Fruit fly (Drosophila melanogaster) whole organism, wandering third instar larva: Measurements from ENCODE around the gene CG10286.

Source experiments
- HLH106 ChIP-seq: fragments of 200-800 bp; optimal IDR thresholded peaks from 3 replicates; lab custom pipeline; 2019; ENCODE audit warnings: missing biosample characterization, mild to moderate bottlenecking, missing genetic modification characterization, moderate library complexity
- Hr83 ChIP-seq: fragments of 200-300 bp; sonication (Bioruptor generic); optimal IDR thresholded peaks from 2 replicates; lab custom pipeline; 2016; ENCODE audit warnings: missing biosample characterization, mild to moderate bottlenecking, missing genetic modification characterization, moderate library complexity; ENCODE audit not compliant: poor library complexity, severe bottlenecking
- Myc ChIP-seq: fragments of >200 bp; optimal IDR thresholded peaks from 2 replicates; lab custom pipeline; 2017
- Rel ChIP-seq, 2 experiments: fragments of 200-800 bp; sonication (Bioruptor generic) in 1 of 2; optimal IDR thresholded peaks; 2 replicates in 1 of 2; 3 replicates in 1 of 2; lab custom pipeline; 2016 to 2019; ENCODE audit warnings: mild to moderate bottlenecking in 2 of 2, missing biosample characterization in 2 of 2, missing genetic modification characterization in 2 of 2, moderate library complexity in 1 of 2
- dl ChIP-seq, 2 experiments: fragments of 175-275, 200-275 bp in 1 of 2; fragments of 200-275 bp in 1 of 2; sonication (Bioruptor generic); optimal IDR thresholded peaks; lab custom pipeline; 2018; ENCODE audit warnings: mild to moderate bottlenecking in 2 of 2, missing biosample characterization in 2 of 2, missing genetic modification characterization in 2 of 2, moderate library complexity in 2 of 2; ENCODE audit not compliant: partially characterized antibody in 2 of 2, insufficient read depth in 1 of 2
- psq ChIP-seq: fragments of 200-800 bp; sonication (Bioruptor generic); optimal IDR thresholded peaks from 3 replicates; lab custom pipeline; 2017; ENCODE audit warnings: missing biosample characterization, mild to moderate bottlenecking, missing genetic modification characterization, moderate library complexity
- woc ChIP-seq: sonication (Bioruptor generic); optimal IDR thresholded peaks from 2 replicates; lab custom pipeline; 2016; ENCODE audit warnings: missing biosample characterization, mild to moderate bottlenecking, missing genetic modification characterization

Gene CG10286

DNA sequence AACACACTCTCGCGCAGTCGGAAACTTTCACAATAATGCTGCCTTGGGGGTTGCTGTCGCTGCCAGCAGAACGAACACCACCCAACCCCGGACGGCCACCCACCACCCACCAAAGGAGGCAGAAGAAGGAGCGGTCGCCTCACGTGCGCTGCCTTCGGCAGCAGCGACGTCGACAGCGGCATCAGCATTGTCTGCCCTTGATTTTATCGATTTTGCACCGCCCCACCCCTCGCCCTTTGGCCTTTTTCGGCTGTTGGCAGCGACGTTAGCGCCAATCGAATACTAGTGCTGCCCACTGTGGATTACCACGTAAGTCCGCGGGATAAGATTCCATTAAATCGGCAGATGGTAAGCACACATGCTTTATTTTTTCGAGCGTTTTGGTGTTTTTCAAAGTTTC is 50.3 kb downstream of the CG10286 start:
- TF ChIP-seq woc (GFP tag; lab: Kevin White, UChicago), result no peak
- no peak for TF ChIP-seq Rel (GFP tag; optimal IDR thresholded peaks at IDR 0.05; lab: Kevin White, UChicago)
- TF ChIP-seq Rel (tag; optimal IDR thresholded peaks at IDR 0.05; lab: Kevin White, UChicago), result no peak

DNA sequence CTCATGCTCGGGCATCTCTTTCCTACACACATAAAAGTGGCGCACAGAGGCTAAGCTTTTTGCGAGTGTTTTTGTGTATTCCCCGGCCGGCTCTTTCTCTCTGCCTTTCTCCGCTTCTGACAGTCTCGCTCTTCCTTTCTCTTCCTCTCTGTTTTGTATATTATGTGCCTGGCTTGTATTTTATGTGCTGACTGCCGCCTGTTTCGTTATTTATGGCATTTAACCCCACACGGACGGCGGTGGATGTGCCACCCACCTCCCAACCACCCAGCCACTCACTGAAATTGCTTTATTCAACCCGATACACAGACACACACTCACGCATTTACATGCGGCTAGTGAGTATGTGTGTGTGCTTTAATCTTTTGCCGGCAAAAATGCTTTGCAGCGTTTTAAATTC is 51.2 kb downstream of the CG10286 start:
- peak in 1 of 2 experiments; percentile 11 for TF ChIP-seq dl (GFP tag; optimal IDR thresholded peaks at IDR 0.05; lab: Kevin White, UChicago; ENCODE audit: insufficient read depth in 1 of 2, partially characterized antibody in 2 of 2)
- TF ChIP-seq HLH106 (tag; lab: Kevin White, UChicago), result no peak
- no peak for TF ChIP-seq Myc (lab: Kevin White, UChicago)
- TF ChIP-seq psq, result peak; percentile 31
- peak; percentile 14 for TF ChIP-seq Hr83
